Worm (Caenorhabditis elegans) whole organism, dauer: ENCODE results near the gene fbxb-13.
"Not testable (repeated sequence)": the region's sequence is repeated elsewhere in the genome, so short reads cannot be mapped to it uniquely, and the experiment has no call there.

Experiments used
- unc-62 ChIP-seq: sonication (generic microtip); optimal IDR thresholded peaks from 2 replicates; lab custom pipeline; 2017; ENCODE audit warnings: missing biosample characterization, missing genetic modification reagents, missing genetic modification characterization

The fbxb-13 gene

DNA sequence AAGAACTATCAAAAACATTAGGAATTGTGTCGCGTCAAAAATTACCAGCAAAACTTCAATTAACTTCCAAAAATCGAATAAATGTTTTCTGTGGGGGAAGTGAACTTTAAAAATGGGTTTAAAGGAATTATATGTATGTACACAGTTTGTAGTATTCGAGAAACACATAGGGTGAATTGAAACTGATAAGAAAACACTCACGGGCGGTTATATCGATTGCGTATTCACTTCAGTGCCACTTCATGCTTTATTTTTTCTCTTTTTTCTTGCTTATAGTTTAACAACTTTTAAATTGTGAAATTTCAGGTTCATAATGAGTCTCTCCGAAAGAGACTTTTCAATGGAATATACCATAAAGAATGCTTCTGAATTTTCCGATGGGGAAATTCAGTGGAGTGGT, 12.8 kb upstream of the fbxb-13 start, which contains the start of gene F36H5.14:
Gene F36H5.14, plus strand, starts transcription at position 301 of the 400 bp plus-strand sequence.
- not testable (repeated sequence) for TF ChIP-seq unc-62 (GFP tag; lab: Kevin White, UChicago)

DNA sequence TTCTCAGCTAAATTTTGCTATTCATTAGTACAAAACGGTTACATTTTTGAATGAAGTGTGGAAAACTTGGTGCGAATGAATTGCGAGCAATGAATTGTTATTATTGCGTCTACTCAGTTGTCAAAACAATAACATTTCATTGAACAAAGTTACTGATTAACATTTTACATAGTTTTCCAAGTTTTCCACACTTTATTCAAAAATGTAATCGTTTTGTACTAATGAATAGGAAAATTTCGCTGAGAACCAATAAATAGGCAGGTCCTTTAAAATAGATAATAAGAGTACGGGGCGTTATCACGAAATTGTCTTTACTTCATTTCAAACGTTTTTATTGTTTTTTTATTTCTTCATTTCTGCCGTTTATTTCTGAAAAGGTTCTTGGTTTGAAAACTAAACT, 5.6 kb upstream of the fbxb-13 start, which contains the start of gene math-4:
Gene math-4, minus strand, starts transcription at position 101 of the 400 bp plus-strand sequence.
- TF ChIP-seq unc-62 (GFP tag; lab: Kevin White, UChicago), result no peak

DNA sequence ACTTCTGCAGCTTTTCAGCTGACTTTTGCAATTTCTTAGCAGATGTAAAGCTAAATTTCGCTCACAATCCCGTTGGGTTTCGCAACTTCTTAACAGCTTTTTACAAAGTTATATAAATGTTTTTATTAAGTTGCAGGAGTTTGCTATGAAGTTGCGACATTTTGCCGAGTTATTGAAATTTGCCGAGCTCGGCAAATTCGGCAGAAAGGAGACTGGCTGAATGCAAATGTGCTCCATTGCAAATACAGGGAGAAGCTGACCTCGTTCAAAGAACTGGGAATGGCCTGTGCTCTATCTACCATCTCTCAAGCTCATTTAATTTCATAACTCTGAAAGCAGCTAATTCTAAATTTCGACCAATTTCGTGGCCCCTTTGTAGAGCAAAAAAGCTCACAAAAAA, 3.3 kb upstream of the fbxb-13 start, which contains the start of gene C08F1.11:
Gene C08F1.11, minus strand, starts transcription at position 101 of the 400 bp plus-strand sequence.
- TF ChIP-seq unc-62 (GFP tag; lab: Kevin White, UChicago), result no peak

DNA sequence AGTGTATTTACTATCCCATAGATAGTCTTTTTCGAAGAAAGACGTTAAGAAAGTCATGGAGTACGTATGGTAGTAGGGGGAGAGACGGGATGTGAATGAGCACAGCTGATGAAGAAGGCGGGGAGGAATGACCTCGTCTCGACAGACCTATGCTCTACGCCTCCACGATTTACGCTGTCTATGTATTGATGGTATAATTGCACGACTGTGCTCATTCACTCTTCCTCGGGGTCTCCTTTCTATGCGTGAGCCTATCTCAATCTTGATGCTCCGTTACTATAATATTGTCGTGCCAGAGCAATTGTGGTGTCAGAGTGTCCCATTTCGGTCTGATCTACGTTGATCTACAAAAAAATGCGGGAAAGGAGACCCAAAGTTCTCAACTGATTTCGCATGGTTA, 1.9 kb upstream of the fbxb-13 start, which contains the start of gene C08F1.10:
Gene C08F1.10, minus strand, starts transcription at position 101 of the 400 bp plus-strand sequence.
- TF ChIP-seq unc-62 (GFP tag; lab: Kevin White, UChicago), result no peak

DNA sequence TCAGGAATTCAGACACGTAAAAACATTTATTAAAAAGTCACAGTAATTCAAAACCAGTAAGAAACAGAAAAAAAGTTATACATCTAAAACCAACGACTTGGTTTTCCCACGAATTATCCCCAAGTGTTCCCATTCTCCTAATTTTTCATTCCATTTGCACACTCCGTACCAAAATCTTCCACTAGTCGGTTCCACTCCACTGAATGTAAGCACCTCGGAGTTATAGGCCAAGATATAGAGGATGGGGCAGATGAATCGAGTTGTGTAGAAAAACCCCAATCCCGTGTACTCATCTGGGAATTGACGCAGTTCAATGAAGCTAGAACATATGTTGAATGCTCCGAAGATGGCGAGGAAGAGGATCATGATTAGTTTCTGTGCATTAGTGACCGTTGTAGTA, 869 bp upstream of the fbxb-13 start:
- no peak for TF ChIP-seq unc-62 (GFP tag; lab: Kevin White, UChicago)

DNA sequence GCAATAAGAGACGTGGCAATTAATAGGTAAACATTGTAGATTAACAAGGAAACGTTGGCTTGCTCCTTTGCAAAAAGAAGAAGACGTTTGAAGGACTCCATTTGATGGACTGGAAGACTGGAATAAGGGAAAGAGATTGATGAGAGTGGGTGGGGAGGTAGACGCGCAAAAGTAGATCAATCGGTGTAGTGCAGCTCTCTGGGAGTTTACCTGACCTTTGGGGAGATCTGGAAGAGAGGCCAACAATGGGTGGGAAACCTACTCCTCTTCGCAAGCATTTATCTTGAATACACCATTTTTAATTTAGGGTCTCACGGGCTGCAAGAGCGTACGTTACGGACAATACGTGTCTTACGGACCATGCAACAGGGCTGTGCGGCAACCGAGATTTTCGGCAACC, 18.3 kb downstream of the fbxb-13 start, which contains the start of gene C08F1.12:
Gene C08F1.12, minus strand, starts transcription at position 101 of the 400 bp plus-strand sequence.
- TF ChIP-seq unc-62 (GFP tag; lab: Kevin White, UChicago), result no peak

DNA sequence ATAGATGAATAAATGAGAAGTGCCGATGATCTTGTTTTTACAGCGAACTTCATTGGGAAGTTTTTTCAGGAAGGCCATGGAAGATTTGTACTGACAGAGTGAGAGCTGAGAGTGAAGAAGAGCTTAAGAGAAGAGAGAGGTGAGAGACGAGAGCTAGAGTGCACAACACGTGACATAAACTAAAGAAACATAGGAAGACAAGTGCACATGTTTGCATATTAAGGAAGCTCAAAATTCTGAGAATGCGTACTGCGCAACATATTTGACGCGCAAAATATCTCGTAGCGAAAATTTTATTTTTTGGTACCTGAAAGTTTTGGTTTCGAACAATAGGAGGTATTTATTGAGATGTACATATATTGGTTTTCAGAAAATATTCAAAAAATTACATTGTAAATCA, 20.1 kb downstream of the fbxb-13 start, which contains the start of gene C08F1.8:
Gene C08F1.8, minus strand, starts transcription at position 101 of the 400 bp plus-strand sequence.
- no peak for TF ChIP-seq unc-62 (GFP tag; lab: Kevin White, UChicago)

DNA sequence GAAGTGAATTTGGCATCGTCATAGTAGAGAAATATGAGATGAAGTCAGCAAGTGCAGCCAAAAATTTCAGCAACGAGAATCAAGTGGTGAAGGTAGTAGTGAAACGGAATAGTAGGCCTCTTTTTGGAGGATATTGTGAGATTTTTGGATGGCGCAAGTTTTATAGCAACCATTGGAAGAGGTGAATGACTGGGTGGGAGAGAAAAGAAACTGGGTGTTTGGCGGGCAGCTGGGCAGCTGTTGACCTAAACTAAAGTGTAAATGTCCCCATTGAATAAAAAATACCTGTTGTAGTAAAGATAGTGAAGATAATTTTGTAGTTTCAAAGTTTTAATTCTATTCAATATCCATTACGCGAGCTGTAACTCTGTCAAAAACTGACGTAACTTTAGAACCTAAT, 28.0 kb downstream of the fbxb-13 start:
- TF ChIP-seq unc-62 (GFP tag; lab: Kevin White, UChicago), result no peak

DNA sequence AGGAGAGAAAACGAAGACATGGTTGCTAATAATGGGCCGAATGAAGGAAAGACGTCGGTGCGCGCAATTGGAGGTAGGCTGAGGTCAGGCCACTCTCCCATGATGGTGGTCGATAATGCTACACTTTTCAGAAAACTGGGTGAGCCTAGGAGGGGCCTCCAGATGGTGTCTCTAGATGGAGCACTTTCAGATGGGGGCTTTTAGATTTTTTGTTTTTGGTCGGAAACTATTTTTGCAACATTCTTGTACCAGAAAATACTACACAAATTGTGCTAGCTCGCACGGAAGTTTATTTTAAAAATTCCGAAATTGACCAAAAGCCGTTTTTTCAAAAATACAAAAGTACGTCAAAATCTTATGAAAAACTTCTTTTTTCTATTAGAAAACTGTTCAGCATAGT, 30.2 kb downstream of the fbxb-13 start, which contains the start of gene fbxb-10:
Gene fbxb-10, minus strand, starts transcription at position 101 of the 400 bp plus-strand sequence.
- TF ChIP-seq unc-62 (GFP tag; lab: Kevin White, UChicago), result no peak

DNA sequence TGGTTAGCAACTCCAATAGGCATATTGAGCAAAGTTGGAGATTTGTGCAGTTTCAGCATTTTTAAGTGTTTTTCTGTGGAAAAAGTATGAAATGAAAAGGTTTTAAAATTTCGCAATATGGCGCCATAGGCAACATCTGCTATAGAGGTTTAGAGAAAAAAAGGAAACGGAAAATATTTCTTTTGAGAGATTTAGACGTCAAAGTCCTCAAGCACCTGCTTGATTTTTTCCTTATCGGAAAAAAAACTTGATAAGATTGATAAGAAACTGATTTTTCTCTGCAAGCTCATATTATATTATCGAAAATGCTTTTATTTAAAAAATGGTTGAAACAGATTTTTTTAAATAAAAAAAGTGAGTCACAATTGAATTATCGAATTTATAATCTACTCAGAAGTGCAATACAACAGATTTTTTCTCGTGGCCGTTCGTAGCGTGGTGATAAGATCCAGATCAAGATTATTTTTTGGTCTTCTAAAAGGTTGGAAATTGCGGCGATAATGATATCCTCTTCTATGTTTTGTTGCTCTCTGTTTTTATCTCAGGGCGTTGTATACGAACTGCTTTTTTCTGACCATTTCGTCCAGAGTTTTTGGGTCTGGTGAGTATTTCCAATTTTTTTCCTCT, 32.0 kb downstream of the fbxb-13 start, which contains the start of gene fbxc-19:
Gene fbxc-19, plus strand, starts transcription at position 536 of the 627 bp plus-strand sequence.
- TF ChIP-seq unc-62 (GFP tag; lab: Kevin White, UChicago), result no peak

DNA sequence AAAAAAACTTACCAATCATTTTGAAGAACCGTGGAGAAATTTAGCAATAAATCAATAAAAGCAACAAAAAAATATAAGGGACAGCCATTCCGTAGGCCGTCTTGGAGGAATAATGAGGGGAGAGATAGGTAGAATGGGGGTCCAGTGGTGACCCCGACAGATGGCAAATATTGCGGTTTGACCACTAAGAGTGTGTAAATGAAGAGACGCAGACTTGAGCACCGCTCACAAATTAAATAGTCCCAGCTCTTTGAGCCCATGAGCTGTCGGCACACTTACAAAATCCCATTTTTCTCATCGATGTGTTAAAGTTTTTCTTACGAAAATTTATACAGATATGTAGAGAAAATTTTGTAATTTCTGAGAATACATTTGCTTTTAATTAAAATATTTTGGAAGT, 32.7 kb downstream of the fbxb-13 start, which contains the start of gene fbxa-3:
Gene fbxa-3, minus strand, starts transcription at position 101 of the 400 bp plus-strand sequence.
- no peak for TF ChIP-seq unc-62 (GFP tag; lab: Kevin White, UChicago)

DNA sequence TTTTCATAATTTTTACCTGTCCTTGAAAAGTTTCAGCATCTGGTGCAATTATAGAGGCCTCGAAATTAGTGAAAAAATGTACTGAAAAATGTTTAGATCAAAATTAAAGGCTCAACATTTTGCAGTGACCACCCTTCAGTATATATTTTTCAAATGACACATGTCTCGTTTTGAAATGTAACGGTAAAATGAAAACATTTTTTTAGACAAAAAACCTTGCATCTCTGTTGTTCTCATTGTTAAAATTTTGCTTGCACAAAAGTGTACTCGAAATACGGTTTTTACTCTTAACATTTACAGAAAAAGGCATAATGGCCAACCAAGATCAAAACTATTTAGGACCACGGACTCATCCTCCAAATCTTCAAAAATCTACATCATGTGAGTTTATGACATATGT, 36.3 kb downstream of the fbxb-13 start, which contains the start of gene math-41:
Gene math-41, plus strand, starts transcription at position 301 of the 400 bp plus-strand sequence.
- not testable (repeated sequence) for TF ChIP-seq unc-62 (GFP tag; lab: Kevin White, UChicago)

DNA sequence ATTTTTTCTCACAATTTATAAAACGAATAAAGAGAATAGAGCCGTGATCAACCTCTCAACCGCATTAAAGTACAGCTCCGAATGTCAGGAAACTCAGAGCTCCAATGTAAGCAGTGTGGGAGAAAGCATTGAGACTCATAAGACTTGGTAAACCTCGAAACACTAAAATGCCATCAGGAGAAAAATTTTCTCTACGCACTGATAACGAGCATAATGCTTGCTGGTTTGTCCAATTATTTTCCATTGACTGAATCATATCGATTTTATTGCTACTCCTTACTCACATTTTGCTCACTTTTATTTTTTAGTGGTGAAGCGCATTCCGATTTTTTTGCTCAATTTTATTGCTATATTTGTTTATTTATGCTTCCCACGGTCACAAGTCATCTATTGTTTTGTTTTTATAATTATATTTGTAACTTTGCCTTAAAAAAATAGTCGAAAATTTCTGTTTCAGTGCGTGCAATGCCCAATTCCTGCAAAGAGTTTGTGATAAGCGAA, 42.2 kb downstream of the fbxb-13 start, which contains the start of gene math-40:
Gene math-40, plus strand, starts transcription at position 451 of the 501 bp plus-strand sequence.
- TF ChIP-seq unc-62 (GFP tag; lab: Kevin White, UChicago), result no peak

DNA sequence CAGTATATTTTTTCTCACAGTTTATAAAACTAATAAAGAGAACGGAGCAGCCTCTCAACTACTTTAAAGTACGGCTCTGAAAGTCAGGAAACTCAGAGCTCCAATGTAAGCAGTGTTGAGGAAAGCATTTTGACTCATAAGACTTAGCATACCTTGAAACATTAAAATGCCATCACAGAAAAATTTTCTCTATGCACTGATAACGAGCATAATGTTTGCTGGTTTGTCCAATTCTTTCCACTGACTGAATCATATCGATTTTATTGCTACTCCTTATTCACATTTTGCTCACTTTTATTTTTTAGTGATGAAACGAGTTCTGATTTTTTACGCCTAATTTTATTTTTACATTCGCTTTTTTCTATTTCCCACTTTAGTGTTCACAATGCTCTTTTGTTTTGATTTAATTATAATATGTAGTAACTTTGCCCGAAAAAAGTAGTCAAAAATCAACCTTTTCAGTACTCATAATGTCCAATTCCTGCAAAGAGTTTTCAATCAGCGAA, 43.9 kb downstream of the fbxb-13 start, which contains the start of gene math-39:
Gene math-39, plus strand, starts transcription at position 456 of the 506 bp plus-strand sequence.
- no peak for TF ChIP-seq unc-62 (GFP tag; lab: Kevin White, UChicago)

DNA sequence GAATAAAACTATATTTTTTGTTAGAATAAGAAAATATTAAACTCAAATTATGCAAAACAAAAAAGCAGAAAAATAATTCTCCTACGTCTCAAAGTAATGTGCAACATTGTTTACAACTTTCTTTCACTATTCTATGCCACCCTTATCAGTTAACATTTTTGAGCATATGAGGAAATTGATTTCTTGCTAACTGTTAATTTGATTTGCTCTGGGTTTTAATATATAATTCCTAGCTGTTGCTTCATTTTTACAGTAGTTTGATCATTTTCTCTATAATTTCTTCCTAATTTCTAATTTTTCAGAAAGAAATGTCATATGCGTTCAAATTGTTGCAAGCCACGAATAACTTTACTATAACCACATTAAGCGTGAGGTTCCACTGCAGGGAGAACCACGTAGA, 48.1 kb downstream of the fbxb-13 start, which contains the start of gene T08E11.1:
Gene T08E11.1, plus strand, starts transcription at position 301 of the 400 bp plus-strand sequence.
- TF ChIP-seq unc-62 (GFP tag; lab: Kevin White, UChicago), result no peak
